Worm (Caenorhabditis elegans) whole organism, mixed stage, embryonic: ENCODE results near the gene B0391.14.

Experiments
- blmp-1 ChIP-seq: fragments of 150-350 bp; optimal IDR thresholded peaks from 2 replicates; lab custom pipeline; 2014; ENCODE audit warnings: missing biosample characterization, missing genetic modification characterization
- ces-1 ChIP-seq: fragments of 150-350 bp; optimal IDR thresholded peaks from 2 replicates; lab custom pipeline; 2014; ENCODE audit warnings: missing biosample characterization, missing genetic modification reagents, missing genetic modification characterization
- drap-1 ChIP-seq: fragments of 200-800 bp; sonication (Bioruptor generic); optimal IDR thresholded peaks from 3 replicates; lab custom pipeline; 2018; ENCODE audit warnings: mild to moderate bottlenecking, missing genetic modification characterization, missing compliant biosample characterization
- ham-2 ChIP-seq: fragments of 200-800 bp; sonication (Bioruptor generic); optimal IDR thresholded peaks from 2 replicates; lab custom pipeline; 2018; ENCODE audit warnings: mild to moderate bottlenecking, missing genetic modification characterization, missing compliant biosample characterization
- mep-1 ChIP-seq: fragments of 150-350 bp; optimal IDR thresholded peaks from 2 replicates; lab custom pipeline; 2017; ENCODE audit warnings: missing biosample characterization, missing genetic modification reagents, missing genetic modification characterization, inconsistent platforms
- nhr-237 ChIP-seq: fragments of 150-350 bp; optimal IDR thresholded peaks from 2 replicates; lab custom pipeline; 2014; ENCODE audit warnings: missing biosample characterization, missing genetic modification characterization
- nhr-28 ChIP-seq: fragments of 150-350 bp; optimal IDR thresholded peaks from 2 replicates; lab custom pipeline; 2014; ENCODE audit warnings: missing biosample characterization, missing genetic modification characterization
- pha-4 ChIP-seq: fragments of 150-350 bp; optimal IDR thresholded peaks from 2 replicates; lab custom pipeline; 2018; ENCODE audit warnings: missing biosample characterization, missing genetic modification reagents, missing genetic modification characterization
- snpc-4 ChIP-seq: fragments of 150-350 bp; optimal IDR thresholded peaks from 2 replicates; lab custom pipeline; 2014; ENCODE audit warnings: missing biosample characterization, missing genetic modification characterization
- unc-120 ChIP-seq: sonication (generic microtip); optimal IDR thresholded peaks from 2 replicates; lab custom pipeline; 2017; ENCODE audit warnings: missing genetic modification characterization, missing compliant biosample characterization; ENCODE audit not compliant: poor library complexity, severe bottlenecking
- unc-39 ChIP-seq: fragments of 150-350 bp; optimal IDR thresholded peaks from 2 replicates; lab custom pipeline; 2014; ENCODE audit warnings: missing biosample characterization, missing genetic modification characterization
- unc-62 ChIP-seq: fragments of 150-350 bp; optimal IDR thresholded peaks from 2 replicates; lab custom pipeline; 2014; ENCODE audit warnings: missing biosample characterization, missing genetic modification reagents, missing genetic modification characterization
- ztf-11 ChIP-seq: fragments of 150-350 bp; optimal IDR thresholded peaks from 2 replicates; lab custom pipeline; 2014; ENCODE audit warnings: missing biosample characterization, missing genetic modification characterization

DNA sequence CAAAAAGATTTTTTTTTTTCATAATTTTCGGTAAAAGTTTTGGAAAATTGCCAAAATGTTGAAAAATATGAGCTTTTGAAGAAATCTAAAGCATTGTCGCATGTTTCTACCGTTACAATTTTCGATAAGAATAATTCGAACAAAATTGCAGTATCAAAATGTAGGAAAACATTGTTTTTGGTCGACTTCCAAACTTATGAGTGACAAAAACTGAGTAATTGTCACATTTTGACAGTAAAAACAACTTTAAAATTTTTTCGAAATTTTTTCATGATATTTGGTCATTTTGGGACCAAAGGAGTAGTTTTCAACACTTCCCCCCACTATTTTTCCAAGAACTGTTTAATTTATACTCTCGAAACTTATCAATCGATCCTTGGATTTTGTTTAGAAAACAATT lies 5.1 kb downstream of the B0391.14 start, which contains the start of gene fbxa-139:
- no peak for TF ChIP-seq nhr-237 (tag; lab: Kevin White, UChicago)
- no peak for TF ChIP-seq unc-62 (GFP tag; lab: Kevin White, UChicago)
- no peak for TF ChIP-seq unc-39 (tag; lab: Kevin White, UChicago)
- TF ChIP-seq pha-4 (tag; lab: Kevin White, UChicago) = no peak
- no peak for TF ChIP-seq snpc-4 (tag; lab: Kevin White, UChicago)
- no peak for TF ChIP-seq mep-1 (tag; lab: Kevin White, UChicago)
- no peak for TF ChIP-seq ham-2 (GFP tag; lab: Kevin White, UChicago)
- no peak for TF ChIP-seq drap-1 (GFP tag; lab: Kevin White, UChicago)
- TF ChIP-seq unc-120 (tag; lab: Kevin White, UChicago) = no peak
- TF ChIP-seq blmp-1 = no peak
- TF ChIP-seq ces-1 (GFP tag; lab: Kevin White, UChicago) = no peak
- no peak for TF ChIP-seq ztf-11
- TF ChIP-seq nhr-28 (tag; lab: Kevin White, UChicago) = no peak
